Fruit fly (Drosophila melanogaster) whole organism, embryonic: Measurements from ENCODE around the gene Bicra.

Experiments
- CG10147 ChIP-seq: fragments of 200-800 bp; sonication (Bioruptor generic); optimal IDR thresholded peaks from 2 replicates; lab custom pipeline; 2019; ENCODE audit warnings: missing biosample characterization, mild to moderate bottlenecking, missing genetic modification characterization, moderate library complexity
- CG10543 ChIP-seq: fragments of 200-800 bp; sonication (Bioruptor generic); optimal IDR thresholded peaks from 3 replicates; lab custom pipeline; 2017; ENCODE audit warnings: missing biosample characterization, mild to moderate bottlenecking, missing genetic modification characterization, moderate library complexity
- CG10959 ChIP-seq: fragments of 200-800 bp; sonication (Bioruptor generic); IDR thresholded peaks from 2 replicates; pipeline ENCODE4 v1.3.6; 2022; ENCODE audit warnings: missing biosample characterization, missing genetic modification characterization
- CG10979 ChIP-seq: fragments of 200-800 bp; sonication (Bioruptor generic); optimal IDR thresholded peaks from 2 replicates; lab custom pipeline; 2018; ENCODE audit warnings: missing biosample characterization, mild to moderate bottlenecking, missing genetic modification characterization, moderate library complexity
- CG12744 ChIP-seq: fragments of 200-800 bp; sonication (Bioruptor generic); optimal IDR thresholded peaks from 2 replicates; lab custom pipeline; 2016; ENCODE audit warnings: missing biosample characterization, missing genetic modification characterization
- CG15514 ChIP-seq: fragments of 200-800 bp; sonication (Bioruptor generic); optimal IDR thresholded peaks from 3 replicates; lab custom pipeline; 2017; ENCODE audit warnings: missing biosample characterization, missing genetic modification characterization, mild to moderate bottlenecking, moderate library complexity, missing genetic modification reagents
- CG1647 ChIP-seq: fragments of 200-800 bp; sonication (Bioruptor generic); optimal IDR thresholded peaks from 3 replicates; lab custom pipeline; 2016; ENCODE audit warnings: missing biosample characterization, missing genetic modification characterization
- CG18619 ChIP-seq: fragments of 200-800 bp; sonication (Bioruptor generic); optimal IDR thresholded peaks from 3 replicates; lab custom pipeline; 2017; ENCODE audit warnings: missing biosample characterization, mild to moderate bottlenecking, missing genetic modification characterization
- CG2116 ChIP-seq: fragments of 200-800 bp; sonication (Bioruptor generic); optimal IDR thresholded peaks from 3 replicates; lab custom pipeline; 2018; ENCODE audit warnings: missing biosample characterization, mild to moderate bottlenecking, missing genetic modification characterization
- CG2678 ChIP-seq: fragments of 200-800 bp; sonication (Bioruptor generic); optimal IDR thresholded peaks from 3 replicates; lab custom pipeline; 2019; ENCODE audit warnings: missing biosample characterization, mild to moderate bottlenecking, missing genetic modification characterization, moderate library complexity
- CG33557 ChIP-seq: fragments of 200-800 bp; sonication (Bioruptor generic); optimal IDR thresholded peaks from 2 replicates; lab custom pipeline; 2019; ENCODE audit warnings: missing biosample characterization, mild to moderate bottlenecking, missing genetic modification characterization, moderate library complexity
- CG34422 ChIP-seq: fragments of 200-800 bp; sonication (Bioruptor generic); IDR thresholded peaks from 3 replicates; pipeline ENCODE4 v1.3.6; 2022; ENCODE audit warnings: missing biosample characterization, missing genetic modification characterization
- CG43689 ChIP-seq: fragments of 200-800 bp; sonication (Bioruptor generic); IDR thresholded peaks from 2 replicates; pipeline ENCODE4 v1.3.6; 2022; ENCODE audit warnings: missing biosample characterization, missing genetic modification characterization
- CG6854 ChIP-seq: fragments of 200-800 bp; sonication (Bioruptor generic); optimal IDR thresholded peaks from 3 replicates; lab custom pipeline; 2017; ENCODE audit warnings: missing biosample characterization, mild to moderate bottlenecking, missing genetic modification characterization
- CG8478 ChIP-seq: fragments of >200 bp; optimal IDR thresholded peaks from 2 replicates; lab custom pipeline; 2018
- CG8765 ChIP-seq: fragments of 200-800 bp; sonication (Bioruptor generic); IDR thresholded peaks from 2 replicates; pipeline ENCODE4 v1.3.6; 2022; ENCODE audit warnings: missing biosample characterization, missing genetic modification characterization
- CG9437 ChIP-seq: fragments of 200-800 bp; sonication (Bioruptor generic); optimal IDR thresholded peaks from 2 replicates; lab custom pipeline; 2018; ENCODE audit warnings: missing biosample characterization, mild to moderate bottlenecking, missing genetic modification characterization
- CG9797 ChIP-seq: fragments of 200-800 bp; sonication (Bioruptor generic); optimal IDR thresholded peaks from 3 replicates; lab custom pipeline; 2018; ENCODE audit warnings: missing biosample characterization, mild to moderate bottlenecking, missing genetic modification characterization
- E2f1 ChIP-seq: fragments of 200-800 bp; sonication (Bioruptor generic); IDR thresholded peaks from 2 replicates; pipeline ENCODE4 v1.3.6; 2022; ENCODE audit warnings: missing biosample characterization, missing genetic modification characterization
- MTF-1 ChIP-seq: fragments of 200-800 bp; sonication (Bioruptor generic); optimal IDR thresholded peaks from 2 replicates; lab custom pipeline; 2018; ENCODE audit warnings: missing biosample characterization, mild to moderate bottlenecking, missing genetic modification characterization, borderline replicate concordance
- NC2β ChIP-seq: fragments of 200-800 bp; sonication (Bioruptor generic); optimal IDR thresholded peaks from 2 replicates; lab custom pipeline; 2016; ENCODE audit warnings: missing biosample characterization, missing genetic modification characterization
- Pdp1 ChIP-seq, 2 experiments: fragments of 200-800 bp; sonication (Bioruptor generic); optimal IDR thresholded peaks; 3 replicates each; lab custom pipeline; 2016; ENCODE audit warnings: missing biosample characterization in 2 of 2, missing genetic modification characterization in 2 of 2, mild to moderate bottlenecking in 1 of 2, moderate library complexity in 1 of 2
- Side ChIP-seq: fragments of 200-800 bp; sonication (Bioruptor generic); optimal IDR thresholded peaks from 2 replicates; lab custom pipeline; 2016; ENCODE audit warnings: missing biosample characterization, missing genetic modification characterization
- Spps ChIP-seq: fragments of 200-800 bp; sonication (Bioruptor generic); optimal IDR thresholded peaks from 2 replicates; lab custom pipeline; 2018; ENCODE audit warnings: missing biosample characterization, mild to moderate bottlenecking, missing genetic modification characterization
- Sry-δ ChIP-seq: fragments of 200-800 bp; sonication (Bioruptor generic); optimal IDR thresholded peaks from 2 replicates; lab custom pipeline; 2016; ENCODE audit warnings: missing biosample characterization, missing genetic modification characterization
- Stat92E ChIP-seq, 3 experiments: fragments of >200 bp in 2 of 3; fragments of 200-800 bp in 1 of 3; sonication (Bioruptor generic) in 1 of 3; optimal IDR thresholded peaks; 2 replicates each; lab custom pipeline; 2017 to 2019; ENCODE audit warnings: missing biosample characterization in 3 of 3, missing genetic modification characterization in 3 of 3, mild to moderate bottlenecking in 1 of 3, moderate library complexity in 1 of 3
- chn ChIP-seq: fragments of 200-800 bp; sonication (Bioruptor generic); optimal IDR thresholded peaks from 2 replicates; lab custom pipeline; 2016; ENCODE audit warnings: missing biosample characterization, missing genetic modification characterization
- ci ChIP-seq: fragments of 200-800 bp; sonication (Bioruptor generic); IDR thresholded peaks from 3 replicates; pipeline ENCODE4 v1.3.6; 2022; ENCODE audit warnings: missing biosample characterization, missing genetic modification characterization
- crc ChIP-seq: fragments of 200-800 bp; sonication (Bioruptor generic); optimal IDR thresholded peaks from 2 replicates; lab custom pipeline; 2016; ENCODE audit warnings: missing biosample characterization, missing genetic modification characterization
- dmrt11E ChIP-seq: fragments of 200-800 bp; sonication (Bioruptor generic); optimal IDR thresholded peaks from 3 replicates; lab custom pipeline; 2018; ENCODE audit warnings: missing biosample characterization, mild to moderate bottlenecking, missing genetic modification characterization, moderate library complexity
- ems ChIP-seq: fragments of 200-800 bp; sonication (Bioruptor generic); optimal IDR thresholded peaks from 3 replicates; lab custom pipeline; 2016; ENCODE audit warnings: missing biosample characterization, missing genetic modification characterization
- en ChIP-seq: fragments of 200-800 bp; sonication (Bioruptor generic); optimal IDR thresholded peaks from 2 replicates; lab custom pipeline; 2016; ENCODE audit warnings: missing biosample characterization, missing genetic modification characterization
- eyg ChIP-seq: fragments of 200-800 bp; sonication (Bioruptor generic); optimal IDR thresholded peaks from 3 replicates; lab custom pipeline; 2016; ENCODE audit warnings: missing biosample characterization, missing genetic modification characterization
- fd102C ChIP-seq: fragments of 200-800 bp; sonication (Bioruptor generic); optimal IDR thresholded peaks from 2 replicates; lab custom pipeline; 2018; ENCODE audit warnings: missing biosample characterization, mild to moderate bottlenecking, missing genetic modification characterization, moderate library complexity
- ftz-f1 ChIP-seq: fragments of 200-800 bp; sonication (Bioruptor generic); optimal IDR thresholded peaks from 2 replicates; lab custom pipeline; 2016; ENCODE audit warnings: missing biosample characterization, missing genetic modification characterization
- lov ChIP-seq, 2 experiments: fragments of 200-800 bp in 1 of 2; fragments of >200 bp in 1 of 2; sonication (Bioruptor generic) in 1 of 2; IDR thresholded peaks in 1 of 2; optimal IDR thresholded peaks in 1 of 2; 2 replicates in 1 of 2; 3 replicates in 1 of 2; pipeline versions ENCODE4 v1.3.6 to Lab custom; 2017 to 2022; ENCODE audit warnings: missing biosample characterization in 1 of 2, missing genetic modification characterization in 1 of 2
- nau ChIP-seq: fragments of 200-800 bp; sonication (Bioruptor generic); optimal IDR thresholded peaks from 3 replicates; lab custom pipeline; 2017; ENCODE audit warnings: missing biosample characterization, mild to moderate bottlenecking, missing genetic modification characterization, missing genetic modification reagents
- prd ChIP-seq, 3 experiments: fragments of >200 bp in 2 of 3; fragments of 200-800 bp in 1 of 3; sonication (Bioruptor generic) in 1 of 3; optimal IDR thresholded peaks in 2 of 3; IDR thresholded peaks in 1 of 3; 2 replicates in 2 of 3; 3 replicates in 1 of 3; pipeline versions ENCODE4 v1.3.6 to Lab custom; 2017 to 2022; ENCODE audit warnings: missing biosample characterization in 1 of 3, missing genetic modification characterization in 1 of 3
- salm ChIP-seq: fragments of 200-800 bp; sonication (Bioruptor generic); optimal IDR thresholded peaks from 2 replicates; lab custom pipeline; 2018; ENCODE audit warnings: missing biosample characterization, mild to moderate bottlenecking, missing genetic modification characterization
- seq ChIP-seq: fragments of 200-800 bp; sonication (Bioruptor generic); IDR thresholded peaks from 2 replicates; pipeline ENCODE4 v1.3.6; 2022; ENCODE audit warnings: missing biosample characterization, missing genetic modification characterization
- sima ChIP-seq: fragments of 200-800 bp; sonication (Bioruptor generic); optimal IDR thresholded peaks from 2 replicates; lab custom pipeline; 2016; ENCODE audit warnings: missing biosample characterization, missing genetic modification characterization
- slou ChIP-seq: fragments of 200-800 bp; sonication (Bioruptor generic); optimal IDR thresholded peaks from 3 replicates; lab custom pipeline; 2016; ENCODE audit warnings: missing biosample characterization, missing genetic modification characterization
- trh ChIP-seq: fragments of 200-800 bp; sonication (Bioruptor generic); optimal IDR thresholded peaks from 2 replicates; lab custom pipeline; 2016; ENCODE audit warnings: missing biosample characterization, missing genetic modification characterization
- vvl ChIP-seq: fragments of 200-800 bp; sonication (Bioruptor generic); IDR thresholded peaks from 2 replicates; pipeline ENCODE4 v1.3.6; 2022; ENCODE audit warnings: missing biosample characterization, missing genetic modification characterization
- wdn ChIP-seq: fragments of 200-800 bp; sonication (Bioruptor generic); IDR thresholded peaks from 2 replicates; pipeline ENCODE4 v1.3.6; 2022; ENCODE audit warnings: missing biosample characterization, missing genetic modification characterization
- wor ChIP-seq: fragments of 200-800 bp; sonication (Bioruptor generic); IDR thresholded peaks from 2 replicates; pipeline ENCODE4 v1.3.6; 2022; ENCODE audit warnings: missing biosample characterization, missing genetic modification characterization

Gene Bicra

DNA sequence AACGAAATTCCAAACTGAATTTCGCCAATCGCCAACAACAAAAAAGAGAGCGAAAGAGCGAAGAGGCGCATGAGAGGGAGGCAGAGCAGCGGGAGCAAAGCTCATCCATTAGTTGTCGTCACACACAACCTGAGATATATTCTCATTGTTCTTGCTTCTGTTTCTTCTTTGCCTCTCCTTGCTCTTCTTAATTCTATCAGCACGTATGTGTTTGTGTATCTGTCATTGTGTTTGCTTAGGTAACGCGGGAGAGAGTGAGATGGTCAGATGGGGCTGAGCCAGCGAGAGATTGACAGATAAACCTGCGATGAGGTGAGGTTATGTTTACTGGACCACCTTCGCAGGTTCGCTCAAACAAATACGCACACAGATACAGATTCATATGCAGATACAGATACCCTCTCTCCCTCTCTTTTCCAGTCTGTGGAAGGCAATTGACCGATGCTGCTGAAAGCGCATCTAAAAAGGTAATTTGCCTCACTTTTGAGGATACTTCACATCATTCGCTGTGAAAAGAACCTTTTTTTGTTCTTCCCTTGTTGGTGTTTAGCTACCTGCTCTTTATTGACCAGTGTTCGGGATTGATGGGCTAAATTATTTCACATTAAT lies 11.3 kb downstream of the Bicra start (continued):
- TF ChIP-seq CG33557 (peak; percentile 27), CG10543 (GFP tag; lab: Kevin White, UChicago) (peak; percentile 29), ci (GFP tag; lab: Robert Waterston, UW) (peak; percentile 64), lov (optimal IDR thresholded peaks at IDR 0.05; lab: Kevin White, UChicago) (no peak), lov (GFP tag; IDR thresholded peaks at IDR 0.05; lab: Robert Waterston, UW) (0 out of 3 replicates have a peak, but pooled peaks have one; percentile 55)

DNA sequence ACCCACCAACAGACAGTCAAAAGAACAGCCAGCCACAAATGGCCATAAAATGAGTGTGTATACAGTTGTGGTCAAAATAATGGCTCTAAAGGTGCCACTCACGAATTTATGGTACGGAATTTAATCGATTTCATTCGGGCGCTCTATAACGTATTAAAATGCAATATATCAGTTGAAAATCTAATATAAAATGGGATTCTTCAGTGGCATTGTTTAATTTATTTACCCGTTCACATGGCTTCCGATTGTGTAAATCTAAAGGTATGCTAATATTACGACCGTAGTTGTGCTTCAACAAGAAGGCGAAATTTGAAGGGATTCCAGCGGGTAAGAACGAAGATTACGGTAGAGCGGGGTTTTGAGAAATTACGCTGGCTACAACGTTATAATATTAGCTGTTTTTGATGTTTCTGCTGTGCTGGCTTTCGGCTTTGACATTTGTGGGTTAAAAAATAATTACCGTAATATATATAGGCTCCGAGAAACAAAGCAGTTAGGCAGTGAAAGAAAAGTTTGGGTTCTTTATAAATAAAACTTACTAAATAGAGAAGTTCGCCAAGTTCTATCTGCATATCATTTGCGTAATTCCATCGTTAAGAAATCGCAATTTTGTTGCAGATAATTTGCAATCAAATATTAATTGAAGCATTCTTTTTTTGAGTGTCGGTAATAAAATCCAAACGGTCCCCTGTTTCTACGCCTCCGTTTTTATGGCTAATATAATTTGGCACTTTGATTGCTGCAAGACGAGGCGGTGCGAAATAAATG lies 13.0 kb downstream of the Bicra start:
- TF ChIP-seq CG15514 (GFP tag; lab: Kevin White, UChicago) (no peak), sima (GFP tag; lab: Kevin White, UChicago) (no peak), CG2678 (peak; percentile 55), Side (GFP tag; lab: Kevin White, UChicago) (no peak), vvl (GFP tag; lab: Robert Waterston, UW) (0 out of 2 replicates have a peak, but pooled peaks have one; percentile 18), CG34422 (GFP tag; lab: Robert Waterston, UW) (no peak), CG9437 (GFP tag; lab: Kevin White, UChicago) (no peak), fd102C (GFP tag; lab: Kevin White, UChicago) (no peak), Pdp1 (GFP tag; optimal IDR thresholded peaks at IDR 0.05; lab: Kevin White, UChicago) (peak in 1 of 2 experiments; percentile 1), Sry-δ (no peak), CG43689 (GFP tag; lab: Robert Waterston, UW) (no peak), Spps (tag; lab: Kevin White, UChicago) (no peak), CG33557 (no peak), CG10979 (tag; lab: Kevin White, UChicago) (no peak), CG9797 (no peak), CG6854 (GFP tag; lab: Kevin White, UChicago) (no peak), ftz-f1 (GFP tag; lab: Kevin White, UChicago) (no peak), CG8765 (GFP tag; lab: Robert Waterston, UW) (no peak), CG1647 (GFP tag; lab: Kevin White, UChicago) (no peak), wdn (0 out of 2 replicates have a peak, but pooled peaks have one; percentile 20), trh (no peak), eyg (GFP tag; lab: Kevin White, UChicago) (no peak), slou (GFP tag; lab: Kevin White, UChicago) (no peak), CG2116 (GFP tag; lab: Kevin White, UChicago) (no peak), chn (no peak), E2f1 (GFP tag; lab: Robert Waterston, UW) (no peak), Stat92E (GFP tag; optimal IDR thresholded peaks at IDR 0.05; lab: Kevin White, UChicago) (no peak), prd (optimal IDR thresholded peaks at IDR 0.05; lab: Kevin White, UChicago) (no peak), prd (GFP tag; IDR thresholded peaks at IDR 0.05; lab: Robert Waterston, UW) (0 out of 3 replicates have a peak, but pooled peaks have one; percentile 23), crc (GFP tag; lab: Kevin White, UChicago) (no peak), wor (GFP tag; lab: Robert Waterston, UW) (no peak), en (no peak), nau (no peak), MTF-1 (no peak), CG12744 (GFP tag; lab: Kevin White, UChicago) (no peak), salm (tag; lab: Kevin White, UChicago) (no peak), CG10959 (GFP tag; lab: Robert Waterston, UW) (no peak), CG10147 (peak; percentile 29), seq (GFP tag; lab: Robert Waterston, UW) (no peak), CG18619 (GFP tag; lab: Kevin White, UChicago) (no peak), dmrt11E (tag; lab: Kevin White, UChicago) (no peak), ems (no peak), CG8478 (lab: Kevin White, UChicago) (no peak), NC2β (GFP tag; lab: Kevin White, UChicago) (no peak)
